Fruit fly (Drosophila melanogaster): ENCODE measurements around the gene CG3597.
A peak's percentile ranks its signal among the peaks of the same experiment; 100 is the strongest.

CG3597 gene

DNA sequence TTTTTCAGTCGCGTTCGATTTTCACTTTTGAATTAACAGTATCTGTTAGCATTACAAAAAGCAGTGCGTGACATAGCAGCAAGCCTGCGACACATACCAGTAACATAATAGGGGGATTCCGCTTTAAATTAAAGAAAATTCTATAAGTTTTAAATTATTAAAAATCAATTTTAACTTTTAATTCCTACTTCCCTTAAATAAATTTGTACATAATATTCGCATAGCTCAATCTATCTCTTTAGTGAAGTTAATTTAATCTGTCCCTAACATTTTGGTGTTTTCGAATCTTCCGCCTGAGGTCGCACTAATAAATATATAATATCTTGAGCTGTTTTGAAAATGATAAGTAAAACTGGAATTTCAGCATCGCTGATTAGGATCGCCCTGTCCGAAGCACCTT is 49.2 kb upstream of the CG3597 start, which contains the start of gene CG9886 (continued):
- TF ChIP-seq HLH3B (GFP tag; IDR thresholded peaks at IDR 0.05) = peak; percentile 18; the same call in 1 of the 2 replicates
- TF ChIP-seq CG3065 (GFP tag; optimal IDR thresholded peaks at IDR 0.05) = peak; percentile 35
- TF ChIP-seq CG32532 (GFP tag; IDR thresholded peaks at IDR 0.05) = peak; percentile 70
- TF ChIP-seq Ptx1 (GFP tag; IDR thresholded peaks at IDR 0.05) = peak; percentile 56
- no peak for TF ChIP-seq chn (GFP tag; optimal IDR thresholded peaks at IDR 0.05)
- peak; percentile 60 for TF ChIP-seq CG17328 (GFP tag; IDR thresholded peaks at IDR 0.05)
- no peak for TF ChIP-seq bbx (GFP tag; IDR thresholded peaks at IDR 0.05; ENCODE audit: partially characterized antibody)
- no peak for TF ChIP-seq CG7745 (tag; optimal IDR thresholded peaks at IDR 0.05)
- no peak for TF ChIP-seq mam (GFP tag; optimal IDR thresholded peaks at IDR 0.05)
- no peak for TF ChIP-seq luna (GFP tag; optimal IDR thresholded peaks at IDR 0.05)
- TF ChIP-seq cwo (GFP tag; optimal IDR thresholded peaks at IDR 0.05) = peak; percentile 0
- TF ChIP-seq CG30020 (tag; optimal IDR thresholded peaks at IDR 0.05) = no peak
- TF ChIP-seq Elba2 (GFP tag; optimal IDR thresholded peaks at IDR 0.05) = no peak
- TF ChIP-seq CG9797 (GFP tag; optimal IDR thresholded peaks at IDR 0.05) = peak; percentile 39
- peak; percentile 12; the same call in 1 of the 3 replicates for TF ChIP-seq B-H1 (GFP tag; IDR thresholded peaks at IDR 0.05)
- TF ChIP-seq fd96Cb (tag; optimal IDR thresholded peaks at IDR 0.05) = peak; percentile 45
- TF ChIP-seq dati (GFP tag; IDR thresholded peaks at IDR 0.05) = no peak
- TF ChIP-seq dmrt99B (tag; optimal IDR thresholded peaks at IDR 0.05) = peak; percentile 62
- no peak for TF ChIP-seq Opbp (GFP tag; IDR thresholded peaks at IDR 0.05; ENCODE audit: partially characterized antibody)
- TF ChIP-seq gcm2 (GFP tag; optimal IDR thresholded peaks at IDR 0.05) = no peak
- TF ChIP-seq Nf-YC (tag; optimal IDR thresholded peaks at IDR 0.05) = peak; percentile 60
- TF ChIP-seq CG8290 (GFP tag; optimal IDR thresholded peaks at IDR 0.05) = peak; percentile 23
- TF ChIP-seq CG8290 (tag; optimal IDR thresholded peaks at IDR 0.05) = no peak
- TF ChIP-seq CG6813 (GFP tag; optimal IDR thresholded peaks at IDR 0.05) = peak; percentile 15
- TF ChIP-seq her (GFP tag; optimal IDR thresholded peaks at IDR 0.05) = no peak
- peak; percentile 82 for TF ChIP-seq Xrp1 (GFP tag; IDR thresholded peaks at IDR 0.05)
- TF ChIP-seq ttk (GFP tag; IDR thresholded peaks at IDR 0.05) = peak; percentile 47; the same call in 1 of the 2 replicates
- TF ChIP-seq otp (GFP tag; IDR thresholded peaks at IDR 0.05) = no peak
- peak; percentile 62 for TF ChIP-seq CG4617 (GFP tag; optimal IDR thresholded peaks at IDR 0.05; ENCODE audit: borderline replicate concordance)
- peak; percentile 44 for TF ChIP-seq Vsx1 (GFP tag; optimal IDR thresholded peaks at IDR 0.05)
- peak in 1 of 2 experiments; percentile 76 for TF ChIP-seq Pdp1 (GFP tag; optimal IDR thresholded peaks at IDR 0.05)
- TF ChIP-seq MESR4 (GFP tag; optimal IDR thresholded peaks at IDR 0.05) = no peak
- no peak for TF ChIP-seq D (optimal IDR thresholded peaks at IDR 0.05)
- TF ChIP-seq D (GFP tag; optimal IDR thresholded peaks at IDR 0.05) = peak; percentile 14
- peak; percentile 60 for TF ChIP-seq gfzf (GFP tag; optimal IDR thresholded peaks at IDR 0.05)
- TF ChIP-seq CG12744 (GFP tag; optimal IDR thresholded peaks at IDR 0.05) = peak; percentile 16
- TF ChIP-seq Bgb (GFP tag; IDR thresholded peaks at IDR 0.05; ENCODE audit: partially characterized antibody) = no peak
- peak; percentile 71 for TF ChIP-seq CG18599 (GFP tag; optimal IDR thresholded peaks at IDR 0.05)
- TF ChIP-seq hkb (optimal IDR thresholded peaks at IDR 0.05) = no peak
- peak; percentile 68 for TF ChIP-seq hkb (GFP tag; IDR thresholded peaks at IDR 0.05)
- TF ChIP-seq bcd (GFP tag; optimal IDR thresholded peaks at IDR 0.05) = peak; percentile 57
- TF ChIP-seq onecut (GFP tag; IDR thresholded peaks at IDR 0.05) = peak; percentile 33; the same call in 1 of the 2 replicates
- TF ChIP-seq dan (GFP tag; IDR thresholded peaks at IDR 0.05) = no peak
- peak; percentile 39 for TF ChIP-seq Sox100B (GFP tag; optimal IDR thresholded peaks at IDR 0.05)
- no peak for TF ChIP-seq twi (tag; optimal IDR thresholded peaks at IDR 0.05)
- peak; percentile 3 for TF ChIP-seq CG10543 (GFP tag; optimal IDR thresholded peaks at IDR 0.05)
- TF ChIP-seq lilli (GFP tag; optimal IDR thresholded peaks at IDR 0.05) = peak; percentile 67
- TF ChIP-seq CG10147 (GFP tag; optimal IDR thresholded peaks at IDR 0.05) = peak; percentile 66
- peak; percentile 58 for TF ChIP-seq Max (GFP tag; optimal IDR thresholded peaks at IDR 0.05)
- no peak for TF ChIP-seq prd (optimal IDR thresholded peaks at IDR 0.05)
- peak; percentile 69 for TF ChIP-seq prd (GFP tag; IDR thresholded peaks at IDR 0.05)
- 0 out of 3 replicates have a peak, but pooled peaks have one; percentile 63 for TF ChIP-seq CG11695 (GFP tag; IDR thresholded peaks at IDR 0.05)
